Worm (Caenorhabditis elegans): ENCODE measurements around the gene fbxb-78.

Gene fbxb-78

ce11 chrIV:4784687-4785086 is 47.3 kb downstream of the fbxb-78 start:
- peak; percentile 19 for TF ChIP-seq gmeb-2 (tag; optimal IDR thresholded peaks at IDR 0.05)

ce11 chrIV:4788332-4788731 is 51.0 kb downstream of the fbxb-78 start, which contains the start of gene nhr-104:
nhr-104 (minus strand) TSS chrIV:4788692.
- TF ChIP-seq ceh-24 (tag; optimal IDR thresholded peaks at IDR 0.05): no peak
- no peak for TF ChIP-seq hlh-15 (tag; optimal IDR thresholded peaks at IDR 0.05)
- peak; percentile 29 for TF ChIP-seq elt-2 (tag; optimal IDR thresholded peaks at IDR 0.05)
- TF ChIP-seq ceh-6 (GFP tag; optimal IDR thresholded peaks at IDR 0.05): no peak

Measured in whole organism, late embryonic.